Fruit fly (Drosophila melanogaster) whole organism, embryonic: ENCODE data around the gene Wdr33.

Experiments
- B-H1 ChIP-seq: fragments of 200-800 bp; sonication (Bioruptor generic); IDR thresholded peaks from 3 replicates; pipeline ENCODE4 v1.3.6; 2022; ENCODE audit warnings: missing biosample characterization, missing genetic modification characterization
- Bteb2 ChIP-seq: fragments of 200-800 bp; sonication (Bioruptor generic); optimal IDR thresholded peaks from 2 replicates; lab custom pipeline; 2016; ENCODE audit warnings: missing biosample characterization, missing genetic modification characterization
- CG10543 ChIP-seq: fragments of 200-800 bp; sonication (Bioruptor generic); optimal IDR thresholded peaks from 3 replicates; lab custom pipeline; 2017; ENCODE audit warnings: missing biosample characterization, mild to moderate bottlenecking, missing genetic modification characterization, moderate library complexity
- CG10979 ChIP-seq: fragments of 200-800 bp; sonication (Bioruptor generic); optimal IDR thresholded peaks from 2 replicates; lab custom pipeline; 2018; ENCODE audit warnings: missing biosample characterization, mild to moderate bottlenecking, missing genetic modification characterization, moderate library complexity
- CG11723 ChIP-seq: fragments of 200-800 bp; sonication (Bioruptor generic); optimal IDR thresholded peaks from 2 replicates; lab custom pipeline; 2017; ENCODE audit warnings: missing biosample characterization, mild to moderate bottlenecking, missing genetic modification characterization
- CG13894 ChIP-seq: fragments of 200-800 bp; sonication (Bioruptor generic); optimal IDR thresholded peaks from 3 replicates; lab custom pipeline; 2018; ENCODE audit warnings: missing biosample characterization, mild to moderate bottlenecking, missing genetic modification characterization, moderate library complexity
- CG15601 ChIP-seq: fragments of 200-800 bp; sonication (Bioruptor generic); optimal IDR thresholded peaks from 3 replicates; lab custom pipeline; 2019; ENCODE audit warnings: missing biosample characterization, mild to moderate bottlenecking, missing genetic modification characterization, moderate library complexity
- CG15696 ChIP-seq: fragments of 200-800 bp; sonication (Bioruptor generic); optimal IDR thresholded peaks from 2 replicates; lab custom pipeline; 2019; ENCODE audit warnings: missing biosample characterization, mild to moderate bottlenecking, missing genetic modification characterization, moderate library complexity
- CG2678 ChIP-seq: fragments of 200-800 bp; sonication (Bioruptor generic); optimal IDR thresholded peaks from 3 replicates; lab custom pipeline; 2019; ENCODE audit warnings: missing biosample characterization, mild to moderate bottlenecking, missing genetic modification characterization, moderate library complexity
- CG32532 ChIP-seq: fragments of 200-800 bp; sonication (Bioruptor generic); IDR thresholded peaks from 2 replicates; pipeline ENCODE4 v1.3.6; 2022; ENCODE audit warnings: missing biosample characterization, missing genetic modification characterization
- CG32772 ChIP-seq: fragments of 200-800 bp; sonication (Bioruptor generic); IDR thresholded peaks from 2 replicates; pipeline ENCODE4 v1.3.6; 2022; ENCODE audit warnings: missing biosample characterization, missing genetic modification characterization
- CG6854 ChIP-seq: fragments of 200-800 bp; sonication (Bioruptor generic); optimal IDR thresholded peaks from 3 replicates; lab custom pipeline; 2017; ENCODE audit warnings: missing biosample characterization, mild to moderate bottlenecking, missing genetic modification characterization
- CG7745 ChIP-seq: fragments of 200-800 bp; sonication (Bioruptor generic); optimal IDR thresholded peaks from 2 replicates; lab custom pipeline; 2018; ENCODE audit warnings: missing biosample characterization, mild to moderate bottlenecking, missing genetic modification characterization, moderate library complexity
- CG7786 ChIP-seq: fragments of 200-800 bp; sonication (Bioruptor generic); optimal IDR thresholded peaks from 2 replicates; lab custom pipeline; 2016; ENCODE audit warnings: missing biosample characterization, missing genetic modification characterization
- CG8944 ChIP-seq: fragments of 200-800 bp; sonication (Bioruptor generic); optimal IDR thresholded peaks from 3 replicates; lab custom pipeline; 2016; ENCODE audit warnings: missing biosample characterization, missing genetic modification characterization
- CG9727 ChIP-seq: fragments of 200-800 bp; sonication (Bioruptor generic); optimal IDR thresholded peaks from 3 replicates; lab custom pipeline; 2017; ENCODE audit warnings: missing biosample characterization, mild to moderate bottlenecking, missing genetic modification characterization
- D19A ChIP-seq: fragments of 200-800 bp; optimal IDR thresholded peaks from 3 replicates; lab custom pipeline; 2019; ENCODE audit warnings: missing biosample characterization, mild to moderate bottlenecking, missing genetic modification characterization, moderate library complexity
- D19B ChIP-seq: fragments of 200-800 bp; sonication (Bioruptor generic); optimal IDR thresholded peaks from 2 replicates; lab custom pipeline; 2017; ENCODE audit warnings: missing biosample characterization, mild to moderate bottlenecking, missing genetic modification characterization
- Dbx ChIP-seq: fragments of 200-800 bp; sonication (Bioruptor generic); IDR thresholded peaks from 3 replicates; pipeline ENCODE4 v1.3.6; 2022; ENCODE audit warnings: missing biosample characterization, missing genetic modification characterization
- H15 ChIP-seq: fragments of 200-800 bp; sonication (Bioruptor generic); IDR thresholded peaks from 3 replicates; pipeline ENCODE4 v1.3.6; 2022; ENCODE audit warnings: missing biosample characterization, missing genetic modification characterization
- HLH3B ChIP-seq: fragments of 200-800 bp; sonication (Bioruptor generic); IDR thresholded peaks from 2 replicates; pipeline ENCODE4 v1.3.6; 2022; ENCODE audit warnings: missing biosample characterization, missing genetic modification characterization
- Hmr ChIP-seq: fragments of 200-800 bp; sonication (Bioruptor generic); optimal IDR thresholded peaks from 3 replicates; lab custom pipeline; 2017; ENCODE audit warnings: mild to moderate bottlenecking, missing biosample characterization, missing genetic modification reagents, missing genetic modification characterization
- Hr51 ChIP-seq, 2 experiments: fragments of 200-800 bp; sonication (Bioruptor generic); optimal IDR thresholded peaks; 2 replicates in 1 of 2; 3 replicates in 1 of 2; lab custom pipeline; 2016 to 2018; ENCODE audit warnings: missing biosample characterization in 2 of 2, missing genetic modification characterization in 2 of 2, mild to moderate bottlenecking in 1 of 2, moderate library complexity in 1 of 2
- Hsf ChIP-seq: fragments of 200-800 bp; sonication (Bioruptor generic); optimal IDR thresholded peaks from 3 replicates; lab custom pipeline; 2016; ENCODE audit warnings: missing biosample characterization, missing genetic modification characterization
- Lhr ChIP-seq: fragments of 200-800 bp; sonication (Bioruptor generic); optimal IDR thresholded peaks from 3 replicates; lab custom pipeline; 2017; ENCODE audit warnings: mild to moderate bottlenecking, missing biosample characterization, missing genetic modification reagents, missing genetic modification characterization
- MBD-R2 ChIP-seq: fragments of 200-800 bp; sonication (Bioruptor generic); IDR thresholded peaks from 2 replicates; pipeline ENCODE4 v1.3.6; 2022; ENCODE audit warnings: missing biosample characterization, missing genetic modification characterization
- MTF-1 ChIP-seq: fragments of 200-800 bp; sonication (Bioruptor generic); optimal IDR thresholded peaks from 2 replicates; lab custom pipeline; 2018; ENCODE audit warnings: missing biosample characterization, mild to moderate bottlenecking, missing genetic modification characterization, borderline replicate concordance
- Ptx1 ChIP-seq: fragments of 200-800 bp; sonication (Bioruptor generic); IDR thresholded peaks from 2 replicates; pipeline ENCODE4 v1.3.6; 2022; ENCODE audit warnings: missing biosample characterization, missing genetic modification characterization
- Sry-δ ChIP-seq: fragments of 200-800 bp; sonication (Bioruptor generic); optimal IDR thresholded peaks from 2 replicates; lab custom pipeline; 2016; ENCODE audit warnings: missing biosample characterization, missing genetic modification characterization
- Ssrp ChIP-seq: fragments of 200-800 bp; sonication (Bioruptor generic); optimal IDR thresholded peaks from 2 replicates; lab custom pipeline; 2018; ENCODE audit warnings: missing biosample characterization, mild to moderate bottlenecking, missing genetic modification characterization, moderate library complexity
- TFAM ChIP-seq: fragments of 200-800 bp; sonication (Bioruptor generic); optimal IDR thresholded peaks from 2 replicates; lab custom pipeline; 2017; ENCODE audit warnings: missing biosample characterization, missing genetic modification characterization, inconsistent platforms
- Xbp1 ChIP-seq: fragments of 200-800 bp; sonication (Bioruptor generic); optimal IDR thresholded peaks from 3 replicates; lab custom pipeline; 2016; ENCODE audit warnings: missing biosample characterization, mild to moderate bottlenecking, missing genetic modification characterization
- Xrp1 ChIP-seq: fragments of 200-800 bp; sonication (Bioruptor generic); IDR thresholded peaks from 2 replicates; pipeline ENCODE4 v1.3.6; 2022; ENCODE audit warnings: missing biosample characterization, missing genetic modification characterization
- btn ChIP-seq: fragments of 200-800 bp; sonication (Bioruptor generic); optimal IDR thresholded peaks from 2 replicates; lab custom pipeline; 2016; ENCODE audit warnings: missing biosample characterization, missing genetic modification characterization
- ewg ChIP-seq: fragments of 200-800 bp; sonication (Bioruptor generic); optimal IDR thresholded peaks from 3 replicates; lab custom pipeline; 2017; ENCODE audit warnings: mild to moderate bottlenecking, missing biosample characterization, missing genetic modification reagents, missing genetic modification characterization
- gcm ChIP-seq: fragments of 200-800 bp; sonication (Bioruptor generic); optimal IDR thresholded peaks from 2 replicates; lab custom pipeline; 2019; ENCODE audit warnings: missing biosample characterization, mild to moderate bottlenecking, missing genetic modification characterization, moderate library complexity
- kay ChIP-seq: fragments of 200-800 bp; sonication (Bioruptor generic); optimal IDR thresholded peaks from 2 replicates; lab custom pipeline; 2016; ENCODE audit warnings: missing biosample characterization, missing genetic modification characterization
- lilli ChIP-seq: fragments of 200-800 bp; sonication (Bioruptor generic); optimal IDR thresholded peaks from 3 replicates; lab custom pipeline; 2016; ENCODE audit warnings: missing biosample characterization, missing genetic modification characterization
- lov ChIP-seq, 2 experiments: fragments of 200-800 bp in 1 of 2; fragments of >200 bp in 1 of 2; sonication (Bioruptor generic) in 1 of 2; IDR thresholded peaks in 1 of 2; optimal IDR thresholded peaks in 1 of 2; 2 replicates in 1 of 2; 3 replicates in 1 of 2; pipeline versions ENCODE4 v1.3.6 to Lab custom; 2017 to 2022; ENCODE audit warnings: missing biosample characterization in 1 of 2, missing genetic modification characterization in 1 of 2
- oc ChIP-seq: fragments of 200-800 bp; sonication (Bioruptor generic); optimal IDR thresholded peaks from 2 replicates; lab custom pipeline; 2018; ENCODE audit warnings: missing biosample characterization, mild to moderate bottlenecking, missing genetic modification characterization, moderate library complexity
- prd ChIP-seq, 3 experiments: fragments of >200 bp in 2 of 3; fragments of 200-800 bp in 1 of 3; sonication (Bioruptor generic) in 1 of 3; optimal IDR thresholded peaks in 2 of 3; IDR thresholded peaks in 1 of 3; 2 replicates in 2 of 3; 3 replicates in 1 of 3; pipeline versions ENCODE4 v1.3.6 to Lab custom; 2017 to 2022; ENCODE audit warnings: missing biosample characterization in 1 of 3, missing genetic modification characterization in 1 of 3
- sc ChIP-seq, 3 experiments: fragments of >200 bp in 2 of 3; fragments of 200-800 bp in 1 of 3; sonication (Bioruptor generic) in 1 of 3; optimal IDR thresholded peaks; 2 replicates in 2 of 3; 3 replicates in 1 of 3; lab custom pipeline; 2017; ENCODE audit warnings: mild to moderate bottlenecking in 1 of 3, missing biosample characterization in 1 of 3, missing genetic modification characterization in 1 of 3, missing genetic modification reagents in 1 of 3
- so ChIP-seq: fragments of 200-800 bp; sonication (Bioruptor generic); IDR thresholded peaks from 3 replicates; pipeline ENCODE4 v1.3.6; 2022; ENCODE audit warnings: missing biosample characterization, missing genetic modification characterization
- tap ChIP-seq: fragments of 200-800 bp; optimal IDR thresholded peaks from 3 replicates; lab custom pipeline; 2019; ENCODE audit warnings: missing biosample characterization, mild to moderate bottlenecking, missing genetic modification characterization, moderate library complexity
- vnd ChIP-seq: fragments of 200-800 bp; sonication (Bioruptor generic); IDR thresholded peaks from 3 replicates; pipeline ENCODE4 v1.3.6; 2022; ENCODE audit warnings: missing biosample characterization, missing genetic modification characterization; ENCODE audit not compliant: partially characterized antibody
- z ChIP-seq: fragments of 200-800 bp; sonication (Bioruptor generic); IDR thresholded peaks from 3 replicates; pipeline ENCODE4 v1.3.6; 2022; ENCODE audit warnings: missing biosample characterization, missing genetic modification characterization
- zfh2 ChIP-seq: fragments of 200-800 bp; sonication (Bioruptor generic); optimal IDR thresholded peaks from 2 replicates; lab custom pipeline; 2016; ENCODE audit warnings: missing biosample characterization, missing genetic modification characterization

Wdr33 gene

dm6 chr3R:5672658-5673217 is 12.3 kb downstream of the Wdr33 start (continued):
- TF ChIP-seq CG15696 (tag; lab: Kevin White, UChicago) (peak; percentile 80), Ptx1 (GFP tag; lab: Robert Waterston, UW) (0 out of 2 replicates have a peak, but pooled peaks have one; percentile 14), Sry-δ (GFP tag; lab: Kevin White, UChicago) (peak; percentile 7), MTF-1 (GFP tag; lab: Kevin White, UChicago) (peak; percentile 95), Hsf (GFP tag; lab: Kevin White, UChicago) (peak; percentile 47), CG7786 (GFP tag; lab: Kevin White, UChicago) (peak; percentile 48), HLH3B (GFP tag; lab: Robert Waterston, UW) (peak; percentile 64; the same call in 1 of the 2 replicates), gcm (GFP tag; lab: Kevin White, UChicago) (peak; percentile 91), Xrp1 (GFP tag; lab: Robert Waterston, UW) (peak; percentile 73), Ssrp (tag; lab: Kevin White, UChicago) (no peak), Dbx (GFP tag; lab: Robert Waterston, UW) (peak; percentile 52; the same call in 1 of the 3 replicates), MBD-R2 (peak; percentile 22; the same call in 1 of the 2 replicates), CG6854 (GFP tag; lab: Kevin White, UChicago) (peak; percentile 83), ewg (GFP tag; lab: Kevin White, UChicago) (peak; percentile 63), CG10979 (tag; lab: Kevin White, UChicago) (peak; percentile 42), CG32772 (GFP tag; lab: Robert Waterston, UW) (no peak), CG32532 (peak; percentile 35; the same call in 1 of the 2 replicates), Xbp1 (GFP tag; lab: Kevin White, UChicago) (peak; percentile 40), kay (GFP tag; lab: Kevin White, UChicago) (peak; percentile 52), lov (optimal IDR thresholded peaks at IDR 0.05; lab: Kevin White, UChicago) (no peak), lov (GFP tag; IDR thresholded peaks at IDR 0.05; lab: Robert Waterston, UW) (peak; percentile 77; the same call in 2 of the 3 replicates), btn (GFP tag; lab: Kevin White, UChicago) (peak; percentile 57), oc (tag; lab: Kevin White, UChicago) (peak; percentile 81), CG15601 (tag; lab: Kevin White, UChicago) (peak; percentile 94), CG2678 (tag; lab: Kevin White, UChicago) (no peak), sc (optimal IDR thresholded peaks at IDR 0.05; lab: Kevin White, UChicago) (no peak), sc (GFP tag; optimal IDR thresholded peaks at IDR 0.05; lab: Kevin White, UChicago) (peak; percentile 77), D19A (tag; lab: Kevin White, UChicago) (peak; percentile 65), Hr51 (GFP tag; optimal IDR thresholded peaks at IDR 0.05; lab: Kevin White, UChicago) (peak in 1 of 2 experiments; percentile 56), zfh2 (GFP tag; lab: Kevin White, UChicago) (no peak), z (GFP tag; lab: Robert Waterston, UW) (0 out of 3 replicates have a peak, but pooled peaks have one; percentile 42), Lhr (GFP tag; lab: Kevin White, UChicago) (peak; percentile 78), prd (optimal IDR thresholded peaks at IDR 0.05; lab: Kevin White, UChicago) (no peak), prd (GFP tag; IDR thresholded peaks at IDR 0.05; lab: Robert Waterston, UW) (peak; percentile 42; the same call in 2 of the 3 replicates), D19B (GFP tag; lab: Kevin White, UChicago) (peak; percentile 40), lilli (GFP tag; lab: Kevin White, UChicago) (peak; percentile 42), CG13894 (tag; lab: Kevin White, UChicago) (no peak), Bteb2 (GFP tag; lab: Kevin White, UChicago) (peak; percentile 63), CG8944 (GFP tag; lab: Kevin White, UChicago) (peak; percentile 31), TFAM (GFP tag; lab: Kevin White, UChicago) (peak; percentile 25), CG7745 (tag; lab: Kevin White, UChicago) (peak; percentile 85), vnd (GFP tag; lab: Robert Waterston, UW) (no peak), CG10543 (GFP tag; lab: Kevin White, UChicago) (peak; percentile 97), B-H1 (GFP tag; lab: Robert Waterston, UW) (peak; percentile 26; the same call in 1 of the 3 replicates), Hmr (peak; percentile 86), H15 (GFP tag; lab: Robert Waterston, UW) (0 out of 3 replicates have a peak, but pooled peaks have one; percentile 8), CG9727 (peak; percentile 80), so (GFP tag; lab: Robert Waterston, UW) (peak; percentile 68; the same call in 1 of the 3 replicates), tap (tag; lab: Kevin White, UChicago) (peak; percentile 64), CG11723 (peak; percentile 87)
